Worm (Caenorhabditis elegans): Measurements from ENCODE around the gene ets-8.

Gene ets-8

ce11 chrIV:1177683-1178082 lies 17.4 kb upstream of the ets-8 start, which contains the start of gene Y104H12D.2 (continued):
- peak; percentile 59; the same call in 1 of the 2 replicates for TF ChIP-seq madf-6 (GFP tag; IDR thresholded peaks at IDR 0.05)
- TF ChIP-seq ceh-79 (tag; optimal IDR thresholded peaks at IDR 0.05): no peak
- no peak for TF ChIP-seq xnd-1 (tag; optimal IDR thresholded peaks at IDR 0.05)
- TF ChIP-seq ceh-40 (GFP tag; IDR thresholded peaks at IDR 0.05): no peak
- no peak for TF ChIP-seq F49E8.2 (tag; optimal IDR thresholded peaks at IDR 0.05; ENCODE audit: insufficient read depth)
- peak; percentile 82 for TF ChIP-seq lin-54 (GFP tag; optimal IDR thresholded peaks at IDR 0.05)

- TF ChIP-seq mes-4 (tag; optimal IDR thresholded peaks at IDR 0.05): no peak
- no peak for TF ChIP-seq Y79H2A.3 (GFP tag; conservative IDR thresholded peaks at IDR 0.05)
- TF ChIP-seq akir-1 (GFP tag; optimal IDR thresholded peaks at IDR 0.05): no peak
- TF ChIP-seq ztf-18 (tag; optimal IDR thresholded peaks at IDR 0.05): no peak
- no peak for TF ChIP-seq let-526 (GFP tag; IDR thresholded peaks at IDR 0.05)
- no peak for TF ChIP-seq ztf-22 (GFP tag; optimal IDR thresholded peaks at IDR 0.05)
- TF ChIP-seq xnd-1 (tag; optimal IDR thresholded peaks at IDR 0.05): no peak
Observed at ce11 chrIV:1176613-1177012, 16.3 kb upstream of the ets-8 start.

- TF ChIP-seq nhr-27 (tag; optimal IDR thresholded peaks at IDR 0.05) (no peak), hsf-1 (GFP tag; IDR thresholded peaks at IDR 0.05) (no peak), lsl-1 (GFP tag; optimal IDR thresholded peaks at IDR 0.05) (peak; percentile 45)
Observed at ce11 chrIV:1174411-1174810, 14.1 kb upstream of the ets-8 start.

ce11 chrIV:1170408-1170807 lies 10.1 kb upstream of the ets-8 start, which contains the start of gene cec-2:
Gene cec-2, plus strand, starts transcription at chrIV:1170708.
- TF ChIP-seq attf-3 (GFP tag; conservative IDR thresholded peaks at IDR 0.05) (no peak), snpc-3.4 (tag; optimal IDR thresholded peaks at IDR 0.05) (no peak), egl-18 (GFP tag; IDR thresholded peaks at IDR 0.05) (no peak), B0336.3 (GFP tag; IDR thresholded peaks at IDR 0.05) (no peak), snpc-1.3 (tag; optimal IDR thresholded peaks at IDR 0.05; ENCODE audit: insufficient read depth) (no peak), let-526 (GFP tag; IDR thresholded peaks at IDR 0.05) (no peak), madf-6 (GFP tag; IDR thresholded peaks at IDR 0.05) (no peak), mcd-1 (GFP tag; IDR thresholded peaks at IDR 0.05) (no peak), dpff-1 (tag; optimal IDR thresholded peaks at IDR 0.05) (no peak)

ce11 chrIV:1168311-1168965 lies 8.2 kb upstream of the ets-8 start:
- TF ChIP-seq rcor-1 (GFP tag; IDR thresholded peaks at IDR 0.05) (no peak), snpc-1.3 (tag; optimal IDR thresholded peaks at IDR 0.05; ENCODE audit: insufficient read depth) (no peak), let-607 (tag; optimal IDR thresholded peaks at IDR 0.05) (no peak), ztf-28 (GFP tag; IDR thresholded peaks at IDR 0.05) (no peak), cebp-2 (GFP tag; IDR thresholded peaks at IDR 0.05) (no peak), mcd-1 (GFP tag; IDR thresholded peaks at IDR 0.05) (peak; percentile 50; the same call in 1 of the 2 replicates), cebp-1 (GFP tag; IDR thresholded peaks at IDR 0.05) (no peak), cebp-1 (tag; optimal IDR thresholded peaks at IDR 0.05) (peak; percentile 65), egrh-3 (GFP tag; IDR thresholded peaks at IDR 0.05) (peak; percentile 65; the same call in 1 of the 2 replicates), nfyb-1 (GFP tag; IDR thresholded peaks at IDR 0.05) (0 out of 2 replicates have a peak, but pooled peaks have one; percentile 26), lin-54 (GFP tag; optimal IDR thresholded peaks at IDR 0.05) (peak; percentile 15), tbp1 (GFP tag; optimal IDR thresholded peaks at IDR 0.05) (no peak), nfya-2 (GFP tag; IDR thresholded peaks at IDR 0.05) (no peak), rec-8 (tag; optimal IDR thresholded peaks at IDR 0.05) (no peak), sdz-38 (tag; optimal IDR thresholded peaks at IDR 0.05) (no peak), efl-1 (GFP tag; optimal IDR thresholded peaks at IDR 0.05) (no peak), snpc-1.1 (tag; optimal IDR thresholded peaks at IDR 0.05; ENCODE audit: insufficient read depth) (no peak), ceh-27 (GFP tag; optimal IDR thresholded peaks at IDR 0.05) (peak; percentile 65), dox-1 (GFP tag; IDR thresholded peaks at IDR 0.05) (peak; percentile 71), egl-18 (GFP tag; IDR thresholded peaks at IDR 0.05) (no peak), K12H6.12 (tag; optimal IDR thresholded peaks at IDR 0.05) (peak; percentile 25), lin-35 (GFP tag; optimal IDR thresholded peaks at IDR 0.05) (no peak)
